Fruit fly (Drosophila melanogaster) whole organism: ENCODE data around the gene fz.

Source experiments
- CG8478 ChIP-seq: fragments of >200 bp; optimal IDR thresholded peaks from 2 replicates; lab custom pipeline; 2018; ENCODE audit warnings: inconsistent platforms
- Dll ChIP-seq: fragments of >200 bp; optimal IDR thresholded peaks from 2 replicates; lab custom pipeline; 2017
- EcR ChIP-seq, 2 experiments: fragments of >200 bp; optimal IDR thresholded peaks; 2 replicates each; lab custom pipeline; 2017; ENCODE audit warnings: missing biosample characterization in 2 of 2, missing genetic modification characterization in 2 of 2, missing genetic modification reagents in 2 of 2
- pan ChIP-seq: fragments of >200 bp; optimal IDR thresholded peaks from 2 replicates; lab custom pipeline; 2017
- psq ChIP-seq: fragments of >200 bp; optimal IDR thresholded peaks from 2 replicates; lab custom pipeline; 2017
- usp ChIP-seq: fragments of >200 bp; optimal IDR thresholded peaks from 2 replicates; lab custom pipeline; 2017; ENCODE audit warnings: missing biosample characterization, missing genetic modification characterization, mixed read lengths

The fz gene

DNA sequence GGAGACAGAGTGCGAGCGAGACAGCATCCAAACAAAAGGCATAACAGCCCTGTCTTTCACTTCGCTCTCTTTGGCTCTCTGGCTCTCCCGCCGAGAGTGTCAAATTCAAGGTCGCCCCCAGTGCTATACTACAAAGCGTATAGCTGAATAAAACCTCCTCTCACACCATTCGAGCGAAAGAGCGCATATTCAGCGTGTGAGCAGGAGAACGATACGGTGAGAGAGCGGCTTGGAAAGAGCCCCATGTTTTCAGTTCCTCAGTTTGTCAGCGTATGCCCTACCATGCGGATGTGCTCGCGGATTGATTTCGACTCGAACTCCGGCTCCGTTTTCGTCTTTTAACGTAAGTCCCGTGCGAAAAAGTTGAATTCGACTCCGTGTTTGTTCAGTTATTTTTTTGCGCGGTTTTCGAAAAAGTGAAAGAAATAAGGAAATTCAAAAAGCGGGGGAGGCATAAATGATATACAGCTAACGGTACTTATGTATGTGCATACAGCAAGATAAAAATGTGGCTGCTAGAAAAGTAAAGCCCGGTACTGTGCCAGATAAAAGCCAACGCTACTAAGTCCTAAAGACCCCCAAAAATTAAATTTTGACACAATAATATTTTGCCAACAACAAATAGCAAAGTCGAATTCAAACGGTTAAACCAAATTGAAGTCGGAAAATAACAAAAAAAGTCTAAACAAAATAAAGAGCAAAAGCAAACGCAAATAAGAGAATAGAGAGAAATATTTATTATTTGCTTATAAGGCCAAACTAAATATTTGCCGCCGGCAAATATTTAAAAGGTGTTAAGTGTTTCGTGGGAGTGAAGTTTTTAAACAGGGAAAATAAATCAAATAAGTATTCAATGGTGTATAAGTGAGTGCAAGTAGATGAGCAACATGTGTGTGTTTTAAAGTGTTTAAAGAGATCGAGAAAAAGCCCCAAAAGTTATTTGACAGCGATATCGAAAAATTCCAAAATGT, at the start of gene fz:
TSS of gene fz (plus strand) at position 256 of the 971 bp plus-strand sequence.
- TF ChIP-seq Dll (lab: Kevin White, UChicago) (peak; percentile 96), pan (no peak), EcR (GFP tag; optimal IDR thresholded peaks at IDR 0.05; lab: Kevin White, UChicago) (peak in 1 of 2 experiments; percentile 41), usp (GFP tag; lab: Kevin White, UChicago) (no peak)

DNA sequence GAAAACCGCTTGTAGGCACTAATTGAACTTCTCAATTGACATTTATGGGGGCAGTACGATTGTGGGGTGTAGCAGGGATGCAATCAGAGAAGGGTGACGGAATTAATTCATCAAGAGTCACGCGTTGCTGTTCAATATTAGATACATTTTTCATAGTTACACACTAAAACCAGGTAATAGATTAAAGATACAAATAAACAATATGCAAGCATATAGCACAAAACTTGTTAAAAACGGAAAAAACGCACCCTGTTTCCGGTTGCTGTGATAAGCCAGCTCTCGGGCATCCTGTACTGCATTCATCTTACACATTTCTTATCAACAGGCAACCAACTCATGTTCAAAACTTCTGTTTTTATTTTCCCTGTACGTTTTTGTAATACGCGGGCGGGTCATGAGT, 45.1 kb upstream of the fz start:
- TF ChIP-seq CG8478 (lab: Kevin White, UChicago) (no peak), Dll (lab: Kevin White, UChicago) (no peak), psq (no peak), EcR (GFP tag; optimal IDR thresholded peaks at IDR 0.05; lab: Kevin White, UChicago) (no peak), usp (GFP tag; lab: Kevin White, UChicago) (no peak), pan (no peak)

DNA sequence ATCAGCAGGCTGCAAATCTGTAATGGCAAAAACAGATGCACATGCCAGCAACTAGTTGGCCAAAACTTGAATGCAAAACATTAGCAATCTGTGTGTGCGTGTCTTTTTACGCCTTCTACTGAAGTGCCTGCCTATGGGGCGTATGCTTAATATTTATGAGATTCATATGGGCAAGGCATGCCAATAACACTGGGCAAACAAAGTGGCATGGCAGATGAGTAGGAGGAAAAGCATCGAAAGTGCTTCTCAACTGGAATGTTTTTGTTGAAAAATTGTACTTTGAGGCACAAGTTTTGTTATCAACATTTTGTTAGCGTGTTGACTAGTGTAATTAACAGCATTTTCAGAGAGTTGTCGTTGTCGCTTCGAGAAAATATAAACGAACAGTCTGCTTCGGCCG, 44.7 kb upstream of the fz start:
- no peak for TF ChIP-seq EcR (GFP tag; optimal IDR thresholded peaks at IDR 0.05; lab: Kevin White, UChicago)
- no peak for TF ChIP-seq CG8478 (lab: Kevin White, UChicago)
- no peak for TF ChIP-seq psq
- TF ChIP-seq Dll (lab: Kevin White, UChicago): no peak
- no peak for TF ChIP-seq usp (GFP tag; lab: Kevin White, UChicago)
- no peak for TF ChIP-seq pan

DNA sequence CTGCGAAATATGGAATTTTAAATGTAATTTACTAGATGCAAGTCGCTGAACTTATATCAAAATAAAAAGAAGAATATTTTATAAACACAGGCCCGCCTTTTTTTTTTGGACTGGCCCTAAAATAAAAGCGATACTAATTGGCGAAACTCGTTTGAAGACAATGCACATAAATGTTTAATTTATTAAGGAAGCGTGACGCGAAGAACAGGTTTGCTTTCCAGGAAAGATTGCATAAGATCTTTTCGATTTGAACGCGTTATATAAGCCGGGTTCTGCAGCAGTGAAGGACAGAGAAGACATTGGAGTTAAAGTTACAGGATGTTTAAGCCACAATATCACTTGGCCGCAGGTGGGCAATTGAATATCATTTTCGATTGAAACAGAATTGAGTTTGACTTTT, 41.0 kb upstream of the fz start, which contains the start of gene CG7924:
TSS of gene CG7924 (plus strand) at position 301 of the 400 bp plus-strand sequence.
- TF ChIP-seq Dll (lab: Kevin White, UChicago) (no peak), psq (no peak), CG8478 (lab: Kevin White, UChicago) (no peak), usp (GFP tag; lab: Kevin White, UChicago) (no peak), pan (no peak), EcR (GFP tag; optimal IDR thresholded peaks at IDR 0.05; lab: Kevin White, UChicago) (no peak)

DNA sequence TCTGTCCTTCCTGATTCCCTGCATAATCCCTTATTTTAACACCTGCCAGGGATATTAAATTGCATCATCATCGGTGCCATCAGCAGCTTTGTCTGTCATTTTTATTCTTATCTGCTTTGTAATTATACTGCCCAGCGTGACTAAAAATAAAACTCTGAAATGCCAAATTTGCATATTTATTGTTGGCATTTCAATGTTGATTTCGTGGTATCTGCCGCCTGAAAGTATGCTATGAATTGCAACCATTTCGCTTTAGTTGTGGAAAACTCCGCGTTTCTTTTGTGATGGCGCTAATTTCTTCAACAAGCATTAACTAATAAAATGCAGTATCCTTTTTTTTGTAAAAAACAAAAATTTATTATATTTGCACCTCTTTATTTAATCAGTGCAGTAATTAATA, 38.3 kb upstream of the fz start, which contains the start of gene CG34244:
TSS of gene CG34244 (minus strand) at position 122 of the 400 bp plus-strand sequence.
- TF ChIP-seq psq (no peak), Dll (lab: Kevin White, UChicago) (no peak), usp (GFP tag; lab: Kevin White, UChicago) (no peak), pan (no peak), EcR (GFP tag; optimal IDR thresholded peaks at IDR 0.05; lab: Kevin White, UChicago) (no peak), CG8478 (lab: Kevin White, UChicago) (no peak)

DNA sequence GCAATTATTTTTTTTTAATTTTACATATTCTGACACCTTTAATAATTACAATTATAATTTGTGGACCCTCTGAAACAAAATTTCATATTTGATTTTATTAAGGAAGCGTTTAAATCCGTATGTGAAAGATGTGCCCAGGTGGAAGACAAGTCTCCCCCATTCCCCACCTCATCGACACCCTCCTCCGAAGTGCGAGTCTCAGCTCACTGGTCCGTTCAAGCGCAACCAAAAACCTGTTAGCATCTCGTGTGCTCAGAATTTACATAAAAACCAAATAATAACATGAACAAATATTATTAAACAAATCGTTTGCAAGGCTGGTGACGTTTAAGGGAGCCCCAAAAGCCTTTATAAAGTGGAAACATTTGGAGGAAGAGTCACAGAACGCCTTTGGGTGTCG, 37.8 kb upstream of the fz start, which contains the start of gene CG7906:
TSS of gene CG7906 (plus strand) at position 301 of the 400 bp plus-strand sequence.
- TF ChIP-seq CG8478 (lab: Kevin White, UChicago) (no peak), EcR (GFP tag; optimal IDR thresholded peaks at IDR 0.05; lab: Kevin White, UChicago) (no peak), pan (no peak), Dll (lab: Kevin White, UChicago) (no peak), usp (GFP tag; lab: Kevin White, UChicago) (no peak), psq (no peak)

DNA sequence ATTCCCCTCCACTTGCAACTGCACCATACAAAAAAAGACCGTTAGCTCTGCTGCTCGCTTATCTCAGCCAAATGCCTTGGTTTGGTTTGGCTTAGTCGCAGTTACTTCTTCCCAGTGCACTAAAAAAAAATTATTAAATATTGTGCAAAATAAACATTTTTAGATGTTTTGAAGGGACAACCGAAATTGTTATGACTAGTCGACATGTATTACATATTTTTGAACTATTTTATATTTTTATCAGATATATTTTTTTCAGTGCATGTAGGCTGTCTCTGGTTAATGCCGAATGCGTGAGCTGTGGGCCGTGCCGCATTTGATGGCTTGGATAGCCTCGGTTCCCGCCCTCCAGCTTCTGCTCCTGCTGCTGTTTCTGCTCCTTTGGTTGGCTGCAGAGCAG, 34.8 kb upstream of the fz start:
- no peak for TF ChIP-seq pan
- no peak for TF ChIP-seq usp (GFP tag; lab: Kevin White, UChicago)
- TF ChIP-seq EcR (GFP tag; optimal IDR thresholded peaks at IDR 0.05; lab: Kevin White, UChicago): no peak
- TF ChIP-seq psq: no peak
- TF ChIP-seq CG8478 (lab: Kevin White, UChicago): no peak
- TF ChIP-seq Dll (lab: Kevin White, UChicago): no peak

DNA sequence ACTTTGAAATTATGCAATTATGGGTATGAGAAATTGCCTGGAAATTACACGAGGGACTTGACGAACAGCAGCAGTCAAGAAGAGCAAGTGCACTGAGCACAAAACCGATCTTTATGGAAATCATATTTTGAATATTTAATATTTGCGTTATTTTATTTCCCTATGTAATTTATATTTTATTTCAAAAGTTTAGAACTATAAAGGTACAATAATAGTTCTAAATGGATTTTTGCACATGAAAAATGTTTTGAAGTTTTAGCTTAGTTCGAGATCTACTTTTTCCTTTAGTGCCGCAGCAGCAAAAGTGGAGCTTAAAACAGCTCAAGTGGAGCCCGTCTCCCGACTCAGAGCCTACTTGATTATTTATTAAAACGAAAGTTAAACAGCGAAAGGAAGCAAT, 33.1 kb upstream of the fz start:
- TF ChIP-seq Dll (lab: Kevin White, UChicago) (no peak), pan (no peak), usp (GFP tag; lab: Kevin White, UChicago) (no peak), psq (no peak), CG8478 (lab: Kevin White, UChicago) (no peak), EcR (GFP tag; optimal IDR thresholded peaks at IDR 0.05; lab: Kevin White, UChicago) (no peak)

DNA sequence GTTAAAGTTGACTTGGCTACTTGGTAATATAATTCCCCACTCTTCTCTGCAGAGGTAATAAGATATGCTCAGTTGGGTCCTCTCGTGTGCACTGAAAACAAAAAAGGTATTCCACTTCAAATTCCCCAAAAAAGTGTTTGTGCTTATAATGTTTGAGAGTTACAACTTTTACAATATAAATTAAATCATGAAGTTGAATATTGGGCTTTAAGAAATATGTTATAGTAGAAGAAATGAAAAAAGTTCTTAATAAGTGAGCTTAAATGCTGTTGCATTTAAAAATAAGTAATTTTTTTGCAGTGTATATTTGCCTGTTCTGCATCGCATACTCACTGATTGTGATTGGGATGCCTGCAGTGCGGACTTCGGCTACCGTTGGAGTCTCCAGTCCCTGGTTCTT, 20.7 kb upstream of the fz start:
- TF ChIP-seq pan: no peak

DNA sequence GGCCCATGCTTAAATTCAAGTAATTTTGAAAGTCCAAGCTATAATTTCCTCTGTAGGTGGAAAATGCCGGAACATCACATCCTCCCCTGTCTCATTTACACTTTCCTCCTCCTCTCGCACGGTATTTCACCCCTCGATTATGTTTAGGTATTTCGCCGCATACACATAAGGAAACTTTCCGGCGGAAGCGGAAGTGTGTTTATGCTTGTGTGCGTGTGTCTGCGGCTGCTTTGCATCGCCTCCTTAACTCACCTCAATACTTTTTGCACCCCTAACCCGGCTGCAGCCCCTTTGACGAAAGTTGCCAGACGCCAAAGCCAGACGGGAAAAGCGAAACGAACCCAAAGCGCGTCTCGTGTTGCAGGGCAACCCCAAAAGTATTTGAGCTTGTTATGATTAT, 11.4 kb upstream of the fz start:
- TF ChIP-seq pan (no peak), CG8478 (lab: Kevin White, UChicago) (no peak), EcR (GFP tag; optimal IDR thresholded peaks at IDR 0.05; lab: Kevin White, UChicago) (no peak), usp (GFP tag; lab: Kevin White, UChicago) (no peak)

DNA sequence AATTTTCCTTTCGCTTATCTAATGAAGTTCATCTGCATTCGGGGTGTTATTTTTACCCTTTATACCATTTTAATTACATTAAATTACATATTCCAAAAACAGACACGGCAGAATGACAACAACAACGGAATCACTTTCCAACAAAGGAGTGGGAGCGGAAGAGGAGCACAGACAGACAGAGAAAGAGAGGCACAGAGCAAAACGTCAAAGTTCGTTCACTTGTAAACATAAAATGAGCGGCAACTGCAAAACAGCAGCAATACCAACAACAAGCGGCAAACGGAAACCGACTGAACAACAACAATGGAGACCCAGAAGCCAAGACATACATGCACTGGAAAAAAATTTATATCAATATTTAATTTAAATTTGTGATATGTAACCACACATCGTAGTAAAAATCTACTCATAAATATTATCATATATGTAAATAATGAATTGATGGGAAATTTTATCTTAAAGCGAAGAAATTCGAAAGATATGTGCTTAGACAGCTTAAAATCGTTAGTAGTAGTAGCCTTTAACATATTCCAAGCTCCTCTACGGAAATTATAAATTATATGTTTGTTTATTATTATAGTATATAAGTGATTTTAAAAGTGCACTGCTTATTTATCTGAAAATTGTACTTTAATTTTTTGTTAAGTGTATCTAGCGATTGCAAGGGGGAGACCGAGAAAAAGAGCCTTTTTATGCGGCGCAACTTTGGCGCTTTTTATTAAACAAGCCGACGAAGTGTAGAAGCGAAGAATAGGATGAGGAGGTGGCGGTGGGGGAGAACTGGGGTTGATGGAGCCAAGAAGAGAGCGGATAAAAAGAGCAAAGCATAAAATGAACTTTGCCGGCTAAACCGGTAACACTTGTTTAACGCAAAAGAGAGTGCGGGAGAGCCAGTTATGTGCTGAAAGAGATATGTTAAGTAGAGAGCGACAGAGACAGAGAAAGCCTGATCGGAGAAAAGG, 1.8 kb upstream of the fz start:
- TF ChIP-seq EcR (GFP tag; optimal IDR thresholded peaks at IDR 0.05; lab: Kevin White, UChicago): peak; percentile 67 to 82
- no peak for TF ChIP-seq usp (GFP tag; lab: Kevin White, UChicago)
- TF ChIP-seq psq: no peak
- no peak for TF ChIP-seq pan
- TF ChIP-seq Dll (lab: Kevin White, UChicago): no peak
